Worm (Caenorhabditis elegans): ENCODE results near the gene gldi-7.

DNA sequence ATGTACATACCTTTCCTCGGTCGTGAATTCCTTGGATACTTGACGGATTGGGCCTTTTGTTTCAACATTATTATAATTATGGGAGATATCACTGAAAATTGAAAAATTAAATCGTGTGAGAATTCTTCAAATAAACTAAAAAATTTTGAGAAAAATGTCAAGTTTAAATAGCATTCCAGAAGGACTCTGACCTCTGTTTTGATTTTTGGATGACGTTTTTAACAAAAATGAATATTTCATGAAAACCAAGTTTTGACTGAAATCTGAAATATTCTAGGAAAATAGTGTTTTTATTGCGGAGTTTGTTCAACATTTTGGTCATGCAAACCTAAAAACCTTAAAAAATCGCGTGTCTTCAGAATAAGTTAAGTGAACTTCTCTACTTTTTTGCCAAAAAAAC, 25.1 kb upstream of the gldi-7 start, which contains the start of gene glb-27:
- TF ChIP-seq Y75B8A.6 (GFP tag; IDR thresholded peaks at IDR 0.05) (no peak), pha-4 (GFP tag; IDR thresholded peaks at IDR 0.05) (no peak), pha-4 (tag; optimal IDR thresholded peaks at IDR 0.05) (no peak), dpl-1 (GFP tag; optimal IDR thresholded peaks at IDR 0.05) (no peak)

All from whole organism, L4 larva.